Worm (Caenorhabditis elegans): ENCODE measurements around the gene Y16B4A.2.

Gene Y16B4A.2

DNA sequence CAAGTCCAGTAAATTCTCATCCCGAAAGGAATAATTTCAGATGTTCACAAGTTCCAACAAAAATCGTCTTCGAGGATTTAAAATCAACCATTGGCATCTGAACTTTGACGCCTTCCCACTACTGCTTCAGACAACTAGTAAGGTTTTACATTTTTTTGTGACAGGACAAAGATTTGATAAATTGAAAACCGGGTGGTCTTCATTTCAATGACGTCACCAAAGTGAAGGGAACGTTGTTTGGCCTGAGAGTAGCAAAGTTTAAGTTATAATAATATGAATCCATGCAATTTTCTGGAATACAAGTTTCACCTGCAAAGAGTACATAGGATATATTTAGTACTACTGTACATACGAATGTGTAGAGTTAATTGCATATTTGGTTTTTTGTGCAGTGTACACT lies 22.5 kb upstream of the Y16B4A.2 start:
- no peak for TF ChIP-seq W03F9.2 (tag; optimal IDR thresholded peaks at IDR 0.05)
- TF ChIP-seq him-1 (tag; optimal IDR thresholded peaks at IDR 0.05): no peak
- TF ChIP-seq dao-5 (tag; optimal IDR thresholded peaks at IDR 0.05): no peak

DNA sequence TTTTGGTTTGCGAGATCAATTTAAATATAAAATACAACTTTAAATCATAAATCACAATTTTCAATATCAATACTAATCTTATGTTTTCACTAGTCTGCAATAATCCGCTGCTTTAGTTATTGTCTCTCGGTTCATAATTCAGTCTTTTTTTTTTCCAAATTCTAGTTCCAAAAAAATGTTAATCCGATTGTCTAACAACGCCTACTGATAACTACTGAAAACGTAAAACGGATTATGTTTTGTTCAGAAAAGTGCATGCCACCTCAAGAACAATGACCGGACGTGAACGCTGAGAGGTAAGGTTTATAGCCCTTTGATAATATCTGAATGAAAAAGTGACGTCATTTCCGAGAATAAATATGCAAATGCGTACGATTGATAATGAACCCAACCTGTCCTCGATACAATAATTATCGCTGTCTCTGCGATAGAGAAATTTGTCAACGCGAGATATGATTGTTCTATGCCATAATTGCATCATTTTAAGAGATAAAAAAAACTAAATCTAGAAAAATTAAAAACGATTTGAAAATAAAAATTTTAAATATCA lies 21.6 kb upstream of the Y16B4A.2 start, which contains the start of gene sprr-2:
Gene sprr-2, plus strand, starts transcription at position 248 of the 550 bp plus-strand sequence.
- TF ChIP-seq him-1 (tag; optimal IDR thresholded peaks at IDR 0.05): no peak
- no peak for TF ChIP-seq dao-5 (tag; optimal IDR thresholded peaks at IDR 0.05)
- no peak for TF ChIP-seq W03F9.2 (tag; optimal IDR thresholded peaks at IDR 0.05)

DNA sequence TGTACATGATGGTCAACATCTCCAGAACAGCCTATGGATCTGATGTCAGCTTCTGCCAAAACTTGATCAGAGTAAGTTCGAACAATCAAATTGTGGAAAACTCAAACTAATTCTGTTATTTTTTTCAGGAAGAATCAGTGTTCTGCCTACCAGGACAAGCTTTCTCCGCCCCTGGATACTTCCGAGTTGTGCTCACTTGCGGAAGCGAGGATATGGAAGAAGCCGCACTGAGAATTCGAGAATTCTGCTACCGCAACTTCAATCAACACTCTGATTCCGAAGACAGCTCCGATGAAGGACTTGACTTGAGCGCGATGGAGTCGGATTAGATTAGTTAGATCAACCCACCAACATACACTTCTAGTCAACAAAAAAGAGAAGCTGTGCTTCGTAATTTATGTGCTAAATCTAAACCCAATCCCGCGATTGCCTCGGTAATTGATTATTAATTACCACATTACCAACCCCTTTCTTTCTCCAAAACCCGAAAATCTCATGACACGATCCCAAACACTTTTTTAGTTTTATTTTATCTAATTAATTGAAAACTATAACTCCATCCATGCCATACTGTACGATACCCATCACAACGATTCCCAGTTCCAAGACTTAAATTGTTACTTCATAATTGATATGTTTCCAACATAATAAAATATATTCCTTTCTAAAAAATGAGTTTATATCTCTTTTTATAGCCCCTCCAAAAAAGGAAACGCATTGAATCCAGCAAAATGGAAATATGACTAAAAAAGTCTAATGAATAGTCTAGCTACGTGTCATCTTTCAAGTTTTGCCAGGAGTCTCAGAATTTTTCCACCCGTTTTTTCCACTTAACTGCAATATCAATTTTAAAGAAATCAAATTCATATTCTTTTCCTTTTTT lies 20.9 kb upstream of the Y16B4A.2 start:
- no peak for TF ChIP-seq dao-5 (tag; optimal IDR thresholded peaks at IDR 0.05)
- TF ChIP-seq him-1 (tag; optimal IDR thresholded peaks at IDR 0.05): no peak
- TF ChIP-seq W03F9.2 (tag; optimal IDR thresholded peaks at IDR 0.05): no peak

DNA sequence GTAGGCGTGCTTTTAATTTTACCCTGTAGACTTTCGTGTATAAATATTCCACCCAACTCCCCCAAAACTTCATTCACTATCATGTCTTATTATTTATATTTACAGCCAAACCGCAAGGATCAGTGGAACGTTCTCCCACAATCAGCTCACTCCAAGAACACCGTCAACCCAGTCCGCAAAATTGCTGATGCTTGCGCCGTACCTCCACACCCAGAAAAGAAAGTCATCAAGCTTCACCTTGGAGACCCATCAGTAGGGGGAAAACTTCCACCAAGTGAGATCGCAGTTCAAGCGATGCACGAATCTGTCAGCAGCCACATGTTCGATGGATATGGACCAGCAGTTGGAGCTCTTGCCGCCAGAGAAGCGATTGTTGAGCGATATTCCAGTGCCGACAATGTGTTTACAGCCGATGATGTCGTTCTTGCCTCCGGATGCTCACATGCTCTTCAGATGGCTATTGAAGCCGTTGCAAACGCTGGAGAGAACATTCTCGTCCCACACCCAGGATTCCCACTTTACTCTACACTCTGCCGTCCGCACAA lies 19.6 kb upstream of the Y16B4A.2 start:
- TF ChIP-seq W03F9.2 (tag; optimal IDR thresholded peaks at IDR 0.05): no peak
- no peak for TF ChIP-seq him-1 (tag; optimal IDR thresholded peaks at IDR 0.05)
- TF ChIP-seq dao-5 (tag; optimal IDR thresholded peaks at IDR 0.05): no peak

DNA sequence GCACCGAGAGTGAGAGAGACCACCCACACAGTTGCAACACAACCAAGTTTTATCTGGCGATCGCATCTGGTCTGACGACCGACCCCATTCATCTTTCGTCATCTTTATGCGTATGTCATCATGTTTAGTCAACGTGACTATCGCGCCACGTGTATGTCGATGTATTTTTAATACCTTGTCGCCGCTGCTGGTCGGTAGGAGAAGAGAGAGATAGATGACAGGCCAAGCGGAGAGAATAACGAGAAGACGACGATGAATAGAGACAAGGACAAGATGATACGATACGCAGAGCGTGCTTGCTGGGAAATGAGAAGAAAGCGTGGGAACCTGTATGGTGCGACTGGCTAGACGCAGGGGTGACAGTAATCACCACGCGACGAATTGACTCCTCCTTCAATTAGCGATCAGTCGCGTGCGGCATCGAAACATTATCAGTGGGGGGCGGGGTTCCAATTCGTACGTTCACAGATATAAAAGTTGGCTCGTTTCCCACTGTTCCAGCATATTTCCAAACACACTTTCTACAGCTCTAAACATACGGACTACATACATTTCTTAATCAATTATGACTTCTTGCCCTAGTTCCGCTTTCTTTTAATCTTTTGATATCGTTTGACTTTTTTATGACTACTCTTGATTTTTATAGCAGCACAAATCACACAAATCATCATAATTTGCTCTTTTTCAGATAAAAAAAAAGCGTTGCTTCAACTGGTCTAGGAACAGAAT lies 18.8 kb upstream of the Y16B4A.2 start, which contains the start of gene tatn-1:
Gene tatn-1, plus strand, starts transcription at position 689 of the 729 bp plus-strand sequence.
- peak; percentile 38 for TF ChIP-seq dao-5 (tag; optimal IDR thresholded peaks at IDR 0.05)
- TF ChIP-seq him-1 (tag; optimal IDR thresholded peaks at IDR 0.05): no peak
- TF ChIP-seq W03F9.2 (tag; optimal IDR thresholded peaks at IDR 0.05): peak; percentile 4

DNA sequence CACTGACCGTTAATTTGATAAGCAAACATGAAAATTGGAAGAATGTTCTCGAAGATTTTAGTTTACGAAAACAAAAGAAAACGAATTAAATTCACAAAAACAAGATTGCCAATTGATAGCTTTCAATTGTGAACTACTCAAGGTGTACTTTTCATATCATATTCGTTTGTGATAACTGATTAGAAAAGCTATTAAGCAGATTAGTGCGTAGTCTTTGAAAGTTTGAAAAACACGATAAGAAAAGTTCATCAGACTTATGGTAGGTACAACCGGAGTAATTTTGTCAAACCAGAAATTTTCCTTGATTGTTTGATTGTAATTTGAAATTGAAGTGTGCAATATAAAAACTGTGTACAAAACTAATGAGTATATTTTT lies 15.9 kb upstream of the Y16B4A.2 start:
- TF ChIP-seq W03F9.2 (tag; optimal IDR thresholded peaks at IDR 0.05) (no peak), dao-5 (tag; optimal IDR thresholded peaks at IDR 0.05) (no peak), him-1 (tag; optimal IDR thresholded peaks at IDR 0.05) (no peak)

DNA sequence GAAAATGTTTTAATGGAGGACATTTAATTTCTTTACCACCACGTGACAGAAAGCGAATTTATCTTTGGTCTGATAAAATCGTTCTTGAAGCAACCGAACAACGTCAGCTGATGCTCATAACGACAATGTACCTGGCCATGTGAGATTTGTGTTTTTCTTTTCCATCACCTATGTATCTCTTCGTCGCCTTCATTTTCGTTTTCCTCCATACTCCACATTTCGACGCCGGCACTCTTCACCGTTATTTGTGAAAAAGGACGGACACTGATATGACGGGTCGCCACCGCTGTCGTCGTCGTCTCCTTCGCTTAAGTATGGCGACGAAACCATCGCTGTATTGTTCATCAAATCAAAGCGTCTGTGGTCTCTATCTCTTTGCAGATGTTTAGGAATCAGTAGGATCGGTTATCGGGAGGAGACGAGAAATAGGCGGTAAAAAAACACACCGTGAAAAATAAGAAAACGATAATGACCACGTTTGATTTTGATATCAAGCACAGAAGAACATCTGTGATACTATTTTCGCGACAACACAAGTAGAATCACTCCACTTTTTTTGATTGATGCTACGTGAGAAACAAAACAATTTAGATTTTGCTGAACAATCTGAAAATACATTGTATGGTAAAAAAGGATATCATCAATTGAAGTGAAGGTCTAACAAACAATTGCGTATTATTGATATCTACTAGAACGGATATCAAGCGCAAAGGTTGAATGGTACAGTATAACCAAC lies 15.3 kb upstream of the Y16B4A.2 start:
- TF ChIP-seq him-1 (tag; optimal IDR thresholded peaks at IDR 0.05) (no peak), dao-5 (tag; optimal IDR thresholded peaks at IDR 0.05) (no peak), W03F9.2 (tag; optimal IDR thresholded peaks at IDR 0.05) (no peak)

DNA sequence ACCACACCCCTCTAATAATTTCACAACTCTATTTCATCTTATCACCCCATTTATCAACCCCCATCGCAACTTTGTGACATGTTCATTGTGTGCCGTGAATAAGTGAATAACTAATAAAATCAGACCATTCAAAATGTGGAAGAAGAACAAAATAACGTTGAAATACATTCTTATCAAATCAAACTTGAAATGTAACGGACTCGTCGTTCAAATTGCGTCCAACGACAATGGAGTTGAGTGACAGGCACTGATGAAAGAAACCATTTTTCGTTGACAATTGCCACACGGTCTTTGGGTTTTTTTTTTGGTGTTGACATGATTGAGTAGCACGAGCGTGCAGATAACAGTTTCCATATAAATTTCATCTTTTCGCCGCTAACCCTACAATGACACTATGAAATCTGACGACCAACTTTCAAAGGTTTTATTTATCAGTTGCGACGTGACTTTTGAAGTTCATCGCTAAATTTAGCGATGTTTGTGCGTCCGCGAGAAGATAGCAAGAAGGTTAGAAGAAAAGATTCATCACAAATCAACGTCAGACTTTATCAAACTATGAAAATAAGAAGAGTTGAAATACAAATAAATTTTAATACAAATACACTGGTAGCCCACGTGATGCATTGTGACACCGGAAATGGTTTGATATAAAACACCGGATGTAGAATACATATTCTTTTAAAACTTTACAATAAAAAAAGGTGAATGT lies 11.9 kb upstream of the Y16B4A.2 start:
- peak; percentile 32 for TF ChIP-seq W03F9.2 (tag; optimal IDR thresholded peaks at IDR 0.05)
- TF ChIP-seq dao-5 (tag; optimal IDR thresholded peaks at IDR 0.05): no peak
- TF ChIP-seq him-1 (tag; optimal IDR thresholded peaks at IDR 0.05): no peak

DNA sequence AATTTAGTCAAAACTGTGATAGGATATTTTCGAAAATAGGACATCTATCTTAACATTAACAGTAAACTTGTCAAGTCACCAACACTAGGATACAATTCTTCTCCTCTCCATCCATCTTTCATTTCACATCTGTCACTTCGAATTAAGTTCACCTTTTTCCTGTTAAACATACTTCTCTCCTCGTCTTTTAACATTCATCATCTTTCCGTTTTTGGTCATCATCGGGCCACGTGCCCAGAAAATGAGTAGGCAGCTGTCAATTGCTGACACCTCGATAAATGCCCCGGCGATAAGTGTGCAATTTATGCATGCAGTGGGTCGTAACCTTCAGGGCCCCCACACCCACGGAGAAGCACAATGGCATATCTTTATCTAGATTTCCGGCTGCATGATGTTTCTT lies 8.5 kb upstream of the Y16B4A.2 start:
- TF ChIP-seq him-1 (tag; optimal IDR thresholded peaks at IDR 0.05) (no peak), dao-5 (tag; optimal IDR thresholded peaks at IDR 0.05) (no peak), W03F9.2 (tag; optimal IDR thresholded peaks at IDR 0.05) (no peak)

DNA sequence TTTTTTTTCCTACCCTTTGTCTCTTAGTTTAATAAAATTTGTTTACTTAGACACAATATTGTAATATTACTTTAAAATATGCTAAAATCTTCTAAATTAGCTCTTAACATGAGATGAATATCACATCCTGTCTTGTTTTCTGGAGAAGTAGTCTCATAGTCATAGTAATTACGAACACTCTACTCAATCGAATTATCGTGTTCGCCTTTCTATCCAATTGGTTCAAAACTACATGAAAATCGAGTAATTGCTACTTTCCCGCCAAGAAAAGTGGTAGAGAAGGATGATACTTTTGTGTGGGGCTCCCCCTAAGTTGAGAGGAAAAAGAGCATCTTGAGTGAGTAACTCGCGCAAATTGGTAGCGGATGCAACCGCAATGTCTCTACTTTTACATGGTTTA lies 6.5 kb upstream of the Y16B4A.2 start:
- TF ChIP-seq W03F9.2 (tag; optimal IDR thresholded peaks at IDR 0.05): no peak
- no peak for TF ChIP-seq him-1 (tag; optimal IDR thresholded peaks at IDR 0.05)
- TF ChIP-seq dao-5 (tag; optimal IDR thresholded peaks at IDR 0.05): no peak

DNA sequence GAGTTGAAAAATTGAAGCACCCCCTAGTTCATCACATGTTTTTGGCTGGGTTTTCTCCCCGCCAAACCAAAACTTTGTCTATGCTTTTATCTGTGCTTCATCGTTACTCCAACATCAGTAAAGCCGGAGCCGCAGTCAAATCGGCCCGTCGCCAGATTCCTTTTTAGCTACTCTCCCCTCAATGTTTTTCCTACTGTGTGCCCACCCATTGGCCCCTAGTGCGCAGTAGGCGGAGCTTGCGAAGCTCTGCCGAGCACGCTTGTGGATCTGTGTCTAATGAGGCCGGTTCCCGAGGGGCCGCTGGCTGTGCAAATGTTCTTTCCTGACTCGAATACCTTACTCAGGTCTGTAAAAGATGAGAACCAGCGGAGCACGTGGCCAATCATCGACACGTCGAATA lies 4.7 kb upstream of the Y16B4A.2 start:
- TF ChIP-seq W03F9.2 (tag; optimal IDR thresholded peaks at IDR 0.05) (no peak), dao-5 (tag; optimal IDR thresholded peaks at IDR 0.05) (no peak), him-1 (tag; optimal IDR thresholded peaks at IDR 0.05) (no peak)

DNA sequence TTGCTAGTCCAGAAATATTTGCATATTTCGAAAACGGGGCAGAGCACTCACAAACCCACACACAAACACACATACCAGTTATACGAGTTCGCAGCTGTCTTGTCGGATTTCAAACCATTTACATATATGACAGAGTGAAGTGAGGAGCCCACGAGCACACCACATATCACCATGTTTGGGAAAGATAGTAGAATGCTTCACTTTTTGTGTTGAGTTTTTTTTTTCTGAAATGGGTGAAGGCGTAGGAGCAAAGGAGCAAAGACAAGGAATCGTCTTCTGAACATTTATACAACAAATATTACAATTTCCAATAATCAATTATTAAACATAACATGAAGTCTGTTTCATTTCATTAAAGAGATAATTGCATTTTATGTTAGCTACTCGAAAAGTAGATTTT lies 3.6 kb upstream of the Y16B4A.2 start:
- TF ChIP-seq him-1 (tag; optimal IDR thresholded peaks at IDR 0.05) (no peak), W03F9.2 (tag; optimal IDR thresholded peaks at IDR 0.05) (no peak), dao-5 (tag; optimal IDR thresholded peaks at IDR 0.05) (no peak)

Data from whole organism, L4/young adult.